Worm (Caenorhabditis elegans) whole organism, L4/young adult: ENCODE results near the gene ugt-8.

Experiments used
- W03F9.2 ChIP-seq: fragments of 150-350 bp; optimal IDR thresholded peaks from 2 replicates; lab custom pipeline; 2014; ENCODE audit warnings: missing biosample characterization, missing genetic modification characterization
- dao-5 ChIP-seq: sonication (generic microtip); optimal IDR thresholded peaks from 2 replicates; lab custom pipeline; 2016; ENCODE audit warnings: missing genotype, missing genetic modification characterization, moderate library complexity, missing compliant biosample characterization
- him-1 ChIP-seq: sonication (generic microtip); optimal IDR thresholded peaks from 2 replicates; lab custom pipeline; 2016; ENCODE audit warnings: missing genotype, missing genetic modification reagents, missing genetic modification characterization, missing compliant biosample characterization

ce11 chrV:4870627-4871026 is 33.1 kb upstream of the ugt-8 start:
- TF ChIP-seq him-1 (tag; lab: Kevin White, UChicago) (no peak), W03F9.2 (tag; lab: Kevin White, UChicago) (no peak), dao-5 (tag; lab: Kevin White, UChicago) (no peak)
